Worm (Caenorhabditis elegans) whole organism, L4 larva: ENCODE measurements around the gene Y41E3.8.

Source experiments
- D1046.2 ChIP-seq: fragments of 200-800 bp; sonication (Bioruptor generic); IDR thresholded peaks from 2 replicates; pipeline ENCODE4 v1.3.6; 2022; ENCODE audit warnings: missing genetic modification characterization, missing compliant biosample characterization
- F10B5.3 ChIP-seq: sonication (generic microtip); optimal IDR thresholded peaks from 2 replicates; lab custom pipeline; 2016; ENCODE audit warnings: mild to moderate bottlenecking, missing genetic modification characterization, missing compliant biosample characterization
- F49E8.2 ChIP-seq: sonication (generic microtip); optimal IDR thresholded peaks from 2 replicates; lab custom pipeline; 2016; ENCODE audit warnings: missing compliant biosample characterization, mild to moderate bottlenecking, missing genetic modification characterization, borderline replicate concordance
- R02D3.7 ChIP-seq: fragments of 150-350 bp; sonication (generic microtip); optimal IDR thresholded peaks from 3 replicates; lab custom pipeline; 2014; ENCODE audit warnings: missing biosample characterization, missing genetic modification characterization
- T20F7.1 ChIP-seq: fragments of 200-800 bp; sonication (Bioruptor generic); optimal IDR thresholded peaks from 2 replicates; lab custom pipeline; 2018; ENCODE audit warnings: mild to moderate bottlenecking, missing genetic modification characterization, missing compliant biosample characterization
- Y48G9A.11 ChIP-seq: fragments of 200-800 bp; sonication (Bioruptor generic); IDR thresholded peaks from 2 replicates; pipeline ENCODE4 v1.3.6; 2022; ENCODE audit warnings: missing genetic modification reagents, missing genetic modification characterization, missing compliant biosample characterization
- ZK337.2 ChIP-seq: fragments of 200-800 bp; sonication (Bioruptor generic); IDR thresholded peaks from 2 replicates; pipeline ENCODE4 v1.3.6; 2022; ENCODE audit warnings: missing genetic modification reagents, missing genetic modification characterization, missing compliant biosample characterization
- aha-1 ChIP-seq: fragments of 150-350 bp; peaks from one replicate; lab custom pipeline; 2014; ENCODE audit warnings: missing biosample characterization, missing genetic modification characterization
- ama-1 ChIP-seq: fragments of 150-350 bp; optimal IDR thresholded peaks from 2 replicates; lab custom pipeline; 2014; ENCODE audit warnings: inconsistent platforms, mixed read lengths
- ceh-32 ChIP-seq: sonication (generic microtip); optimal IDR thresholded peaks from 2 replicates; lab custom pipeline; 2016; ENCODE audit warnings: mild to moderate bottlenecking, missing genetic modification characterization, missing compliant biosample characterization; ENCODE audit not compliant: poor library complexity
- ceh-62 ChIP-seq: sonication (generic microtip); optimal IDR thresholded peaks from 2 replicates; lab custom pipeline; 2017; ENCODE audit warnings: missing biosample characterization, missing genetic modification characterization
- ces-1 ChIP-seq: fragments of 150-350 bp; sonication (generic microtip); optimal IDR thresholded peaks from 4 replicates; lab custom pipeline; 2014; ENCODE audit warnings: missing biosample characterization, missing genetic modification reagents, missing genetic modification characterization
- cey-2 ChIP-seq: sonication (generic microtip); optimal IDR thresholded peaks from 3 replicates; lab custom pipeline; 2017; ENCODE audit warnings: missing genetic modification characterization, mild to moderate bottlenecking, missing compliant biosample characterization, antibody characterized with exemption, borderline replicate concordance; ENCODE audit not compliant: insufficient read depth
- ctbp-1 ChIP-seq: fragments of 200-800 bp; sonication (Bioruptor generic); IDR thresholded peaks from 2 replicates; pipeline ENCODE4 v1.3.6; 2022; ENCODE audit warnings: missing genetic modification reagents, missing genetic modification characterization, missing compliant biosample characterization
- daf-12 ChIP-seq: fragments of 150-350 bp; optimal IDR thresholded peaks from 2 replicates; lab custom pipeline; 2014; ENCODE audit warnings: missing biosample characterization, missing genetic modification reagents, missing genetic modification characterization
- daf-16 ChIP-seq, 3 experiments: sonication (generic microtip); optimal IDR thresholded peaks; 2 replicates each; lab custom pipeline; 2016 to 2017; ENCODE audit warnings: missing genetic modification characterization in 3 of 3, missing genetic modification reagents in 3 of 3, mild to moderate bottlenecking in 2 of 3, missing compliant biosample characterization in 2 of 3, missing biosample characterization in 1 of 3, moderate library complexity in 1 of 3
- dpl-1 ChIP-seq: fragments of 150-350 bp; optimal IDR thresholded peaks from 2 replicates; lab custom pipeline; 2014; ENCODE audit warnings: missing biosample characterization, missing genetic modification reagents, missing genetic modification characterization
- dve-1 ChIP-seq: sonication (generic microtip); optimal IDR thresholded peaks from 2 replicates; lab custom pipeline; 2017; ENCODE audit warnings: antibody characterized with exemption, mild to moderate bottlenecking, missing genetic modification characterization, missing compliant biosample characterization; ENCODE audit not compliant: insufficient read depth
- fkh-10 ChIP-seq: fragments of 150-350 bp; optimal IDR thresholded peaks from 2 replicates; lab custom pipeline; 2014; ENCODE audit warnings: missing biosample characterization, missing genetic modification reagents, missing genetic modification characterization
- gei-8 ChIP-seq: fragments of 200-800 bp; sonication (Bioruptor generic); optimal IDR thresholded peaks from 2 replicates; lab custom pipeline; 2018; ENCODE audit warnings: mild to moderate bottlenecking, missing genetic modification characterization, missing compliant biosample characterization
- hmg-1.1 ChIP-seq: fragments of 200-800 bp; sonication (Bioruptor generic); IDR thresholded peaks from 2 replicates; pipeline ENCODE4 v1.3.6; 2022; ENCODE audit warnings: missing genetic modification reagents, missing genetic modification characterization, missing compliant biosample characterization
- lin-13 ChIP-seq: fragments of 150-350 bp; optimal IDR thresholded peaks from 2 replicates; lab custom pipeline; 2014; ENCODE audit warnings: missing biosample characterization, missing genetic modification reagents, missing genetic modification characterization
- lin-38 ChIP-seq: fragments of 200-800 bp; sonication (Bioruptor generic); IDR thresholded peaks from 2 replicates; pipeline ENCODE4 v1.3.6; 2022; ENCODE audit warnings: missing genetic modification reagents, missing genetic modification characterization, missing compliant biosample characterization
- lin-39 ChIP-seq: fragments of 150-350 bp; optimal IDR thresholded peaks from 2 replicates; lab custom pipeline; 2014; ENCODE audit warnings: missing biosample characterization, missing genetic modification reagents, missing genetic modification characterization
- lir-3 ChIP-seq: sonication (generic microtip); optimal IDR thresholded peaks from 2 replicates; lab custom pipeline; 2016; ENCODE audit warnings: mild to moderate bottlenecking, missing genetic modification characterization, missing compliant biosample characterization
- lsy-2 ChIP-seq, 2 experiments: fragments of 150-350 bp in 1 of 2; sonication (generic microtip) in 1 of 2; optimal IDR thresholded peaks; 2 replicates each; lab custom pipeline; 2014 to 2017; ENCODE audit warnings: missing biosample characterization in 2 of 2, missing genetic modification characterization in 2 of 2
- mdl-1 ChIP-seq, 2 experiments: fragments of 150-350 bp in 1 of 2; sonication (generic microtip) in 1 of 2; optimal IDR thresholded peaks; 2 replicates each; lab custom pipeline; 2014 to 2017; ENCODE audit warnings: missing biosample characterization in 2 of 2, missing genetic modification characterization in 2 of 2
- mdt-29 ChIP-seq: fragments of 200-800 bp; sonication (Bioruptor generic); IDR thresholded peaks from 2 replicates; pipeline ENCODE4 v1.3.6; 2022; ENCODE audit warnings: missing genetic modification reagents, missing genetic modification characterization, missing compliant biosample characterization
- mep-1 ChIP-seq: fragments of 150-350 bp; sonication (generic microtip); optimal IDR thresholded peaks from 3 replicates; lab custom pipeline; 2014; ENCODE audit warnings: missing biosample characterization, missing genetic modification characterization
- mes-2 ChIP-seq: sonication (generic microtip); optimal IDR thresholded peaks from 2 replicates; lab custom pipeline; 2016; ENCODE audit warnings: missing genotype, mild to moderate bottlenecking, missing genetic modification characterization, missing compliant biosample characterization; ENCODE audit not compliant: poor library complexity, severe bottlenecking
- nhr-10 ChIP-seq: fragments of 150-350 bp; optimal IDR thresholded peaks from 2 replicates; lab custom pipeline; 2014; ENCODE audit warnings: missing biosample characterization, missing genetic modification characterization
- nhr-42 ChIP-seq: fragments of 200-800 bp; sonication (Bioruptor generic); IDR thresholded peaks from 2 replicates; pipeline ENCODE4 v1.3.6; 2022; ENCODE audit warnings: missing genetic modification characterization, missing compliant biosample characterization
- nhr-6 ChIP-seq: fragments of 150-350 bp; optimal IDR thresholded peaks from 2 replicates; lab custom pipeline; 2014; ENCODE audit warnings: missing biosample characterization, missing genetic modification characterization
- nhr-76 ChIP-seq: fragments of 150-350 bp; optimal IDR thresholded peaks from 2 replicates; lab custom pipeline; 2014; ENCODE audit warnings: missing biosample characterization, missing genetic modification characterization
- nhr-77 ChIP-seq: fragments of 150-350 bp; optimal IDR thresholded peaks from 2 replicates; lab custom pipeline; 2014; ENCODE audit warnings: missing biosample characterization, missing genetic modification characterization
- pha-4 ChIP-seq, 2 experiments: fragments of 150-350 bp in 1 of 2; fragments of 200-800 bp in 1 of 2; sonication (Bioruptor generic) in 1 of 2; IDR thresholded peaks in 1 of 2; optimal IDR thresholded peaks in 1 of 2; 2 replicates each; pipeline versions ENCODE4 v1.3.6 to Lab custom; 2014 to 2022; ENCODE audit warnings: missing genetic modification characterization in 2 of 2, missing genetic modification reagents in 2 of 2, missing biosample characterization in 1 of 2, missing compliant biosample characterization in 1 of 2
- set-16 ChIP-seq: fragments of 200-800 bp; sonication (Bioruptor generic); IDR thresholded peaks from 2 replicates; pipeline ENCODE4 v1.3.6; 2022; ENCODE audit warnings: missing genetic modification reagents, missing genetic modification characterization, missing compliant biosample characterization
- snpc-1.2 ChIP-seq: fragments of 200-800 bp; sonication (Bioruptor generic); IDR thresholded peaks from 2 replicates; pipeline ENCODE4 v1.3.6; 2022; ENCODE audit warnings: missing genetic modification reagents, missing genetic modification characterization, missing compliant biosample characterization
- tag-97 ChIP-seq: fragments of 200-800 bp; sonication (Bioruptor generic); IDR thresholded peaks from 2 replicates; pipeline ENCODE4 v1.3.6; 2022; ENCODE audit warnings: missing genetic modification characterization, missing compliant biosample characterization
- unc-130 ChIP-seq: sonication (generic microtip); optimal IDR thresholded peaks from 2 replicates; lab custom pipeline; 2016; ENCODE audit warnings: missing genetic modification reagents, missing genetic modification characterization, missing compliant biosample characterization
- ztf-7 ChIP-seq: fragments of 150-350 bp; optimal IDR thresholded peaks from 2 replicates; lab custom pipeline; 2014; ENCODE audit warnings: missing biosample characterization, missing genetic modification characterization

The Y41E3.8 gene

DNA sequence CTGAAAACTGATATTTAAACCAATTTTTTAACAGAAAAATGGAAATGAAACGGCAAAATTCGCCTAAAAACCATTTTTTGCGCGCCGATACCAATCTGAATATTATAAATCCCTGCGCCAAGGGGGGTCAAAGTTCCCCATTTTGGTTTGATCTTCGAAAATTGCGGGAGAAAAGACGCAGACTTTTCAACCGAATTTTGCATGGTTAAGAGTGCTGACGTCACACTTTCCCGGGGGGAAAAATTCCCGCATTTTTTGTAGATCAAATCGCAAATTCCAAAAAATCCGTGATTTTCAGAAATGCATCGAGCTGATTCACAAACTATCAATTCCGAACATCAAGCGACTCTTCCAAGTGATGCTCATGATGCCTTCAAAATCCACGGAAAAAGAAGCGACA is 787 bp upstream of the Y41E3.8 start:
- TF ChIP-seq hmg-1.1 (GFP tag; lab: Robert Waterston, UW) (no peak), snpc-1.2 (GFP tag; lab: Robert Waterston, UW) (0 out of 2 replicates have a peak, but pooled peaks have one; percentile 13)

ce11 chrIV:15028386-15028785 is 392 bp downstream of the Y41E3.8 start:
- TF ChIP-seq set-16 (GFP tag; lab: Robert Waterston, UW) (peak; percentile 64), F10B5.3 (no peak), daf-12 (no peak)

- no peak for TF ChIP-seq set-16 (GFP tag; lab: Robert Waterston, UW)
- TF ChIP-seq ceh-32 (tag; lab: Kevin White, UChicago), result no peak
- TF ChIP-seq ama-1 (lab: Kevin White, UChicago), result no peak
- TF ChIP-seq unc-130 (GFP tag; lab: Kevin White, UChicago), result no peak
- TF ChIP-seq nhr-42 (GFP tag; lab: Robert Waterston, UW), result no peak
- no peak for TF ChIP-seq mdt-29 (GFP tag; lab: Robert Waterston, UW)
- no peak for TF ChIP-seq snpc-1.2 (GFP tag; lab: Robert Waterston, UW)
- no peak for TF ChIP-seq nhr-76 (tag; lab: Kevin White, UChicago)
- no peak for TF ChIP-seq cey-2
- TF ChIP-seq ZK337.2 (GFP tag; lab: Robert Waterston, UW), result no peak
- TF ChIP-seq fkh-10 (GFP tag; lab: Kevin White, UChicago), result no peak
- TF ChIP-seq F49E8.2 (tag; lab: Kevin White, UChicago), result no peak
- no peak for TF ChIP-seq tag-97 (GFP tag; lab: Robert Waterston, UW)
- TF ChIP-seq D1046.2 (GFP tag; lab: Robert Waterston, UW), result no peak
Measured at ce11 chrIV:15027884-15028283, 894 bp downstream of the Y41E3.8 start.

DNA sequence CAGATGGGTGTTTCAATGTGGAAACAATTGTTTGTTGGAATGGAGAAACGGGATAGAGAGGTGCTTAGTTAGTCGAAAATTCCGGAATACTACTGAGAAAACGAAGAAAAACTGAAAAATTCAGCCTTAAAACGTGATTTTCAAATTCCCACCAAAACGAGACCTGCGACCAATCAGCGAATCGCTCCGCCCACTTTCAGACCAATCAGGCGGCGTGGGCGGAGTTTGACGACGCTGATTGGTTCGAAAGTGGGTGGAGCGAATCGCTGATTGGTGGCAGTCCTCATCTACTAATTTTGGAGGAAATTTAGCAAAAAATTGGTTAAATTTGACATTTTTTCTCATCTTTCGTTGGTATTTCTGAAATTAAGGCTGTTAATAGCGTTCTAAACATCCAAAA is 1.4 kb downstream of the Y41E3.8 start:
- TF ChIP-seq lir-3 (tag; lab: Kevin White, UChicago), result no peak
- no peak for TF ChIP-seq R02D3.7 (tag; lab: Kevin White, UChicago)
- no peak for TF ChIP-seq mdl-1 (tag; optimal IDR thresholded peaks at IDR 0.05; lab: Kevin White, UChicago)

ce11 chrIV:15025384-15025783 is 3.4 kb downstream of the Y41E3.8 start, which contains the start of gene fcd-2:
TSS of gene fcd-2 (plus strand) at chrIV:15025710.
- TF ChIP-seq Y48G9A.11 (GFP tag; lab: Robert Waterston, UW) (peak; percentile 94), ztf-7 (tag; lab: Kevin White, UChicago) (peak; percentile 24), nhr-77 (tag; lab: Kevin White, UChicago) (no peak), lin-13 (GFP tag; lab: Kevin White, UChicago) (no peak), pha-4 (GFP tag; IDR thresholded peaks at IDR 0.05; lab: Robert Waterston, UW) (0 out of 2 replicates have a peak, but pooled peaks have one; percentile 28), pha-4 (tag; optimal IDR thresholded peaks at IDR 0.05; lab: Kevin White, UChicago) (no peak), mep-1 (peak; percentile 52), dve-1 (tag; lab: Kevin White, UChicago) (peak; percentile 23), T20F7.1 (GFP tag; lab: Kevin White, UChicago) (no peak), lin-39 (tag; lab: Kevin White, UChicago) (no peak), lsy-2 (tag; optimal IDR thresholded peaks at IDR 0.05; lab: Kevin White, UChicago) (peak; percentile 56 to 69), nhr-10 (tag; lab: Kevin White, UChicago) (no peak), gei-8 (no peak), daf-16 (GFP tag; optimal IDR thresholded peaks at IDR 0.05; lab: Kevin White, UChicago) (no peak), daf-16 (tag; optimal IDR thresholded peaks at IDR 0.05; lab: Kevin White, UChicago) (peak; percentile 6), dpl-1 (GFP tag; lab: Kevin White, UChicago) (peak; percentile 89), ctbp-1 (0 out of 2 replicates have a peak, but pooled peaks have one; percentile 20), ces-1 (no peak), nhr-6 (no peak), ceh-62 (tag; lab: Kevin White, UChicago) (no peak), aha-1 (tag; lab: Kevin White, UChicago) (peak; percentile 59), mes-2 (tag; lab: Kevin White, UChicago) (peak; percentile 52), lin-38 (GFP tag; lab: Robert Waterston, UW) (peak; percentile 46)
